Worm (Caenorhabditis elegans): ENCODE results near the gene C03B1.9.

ce11 chrX:6364196-6364595, 17.3 kb upstream of the C03B1.9 start, which contains the start of gene C03B1.4:
- no peak for TF ChIP-seq elt-3 (tag; optimal IDR thresholded peaks at IDR 0.05)
- no peak for TF ChIP-seq lsy-2 (tag; optimal IDR thresholded peaks at IDR 0.05)
- TF ChIP-seq nhr-84 (tag; optimal IDR thresholded peaks at IDR 0.05): no peak
- TF ChIP-seq nhr-28 (tag; optimal IDR thresholded peaks at IDR 0.05): no peak
- no peak for TF ChIP-seq snu-23 (GFP tag; optimal IDR thresholded peaks at IDR 0.05)
- TF ChIP-seq lin-39 (tag; optimal IDR thresholded peaks at IDR 0.05): no peak
- TF ChIP-seq F16B12.6 (tag; optimal IDR thresholded peaks at IDR 0.05): no peak
- TF ChIP-seq fkh-10 (GFP tag; optimal IDR thresholded peaks at IDR 0.05): no peak
- TF ChIP-seq alr-1 (tag; optimal IDR thresholded peaks at IDR 0.05; ENCODE audit: borderline replicate concordance): no peak
- TF ChIP-seq ces-1 (GFP tag; optimal IDR thresholded peaks at IDR 0.05): no peak
- no peak for TF ChIP-seq zag-1 (tag; optimal IDR thresholded peaks at IDR 0.05)
